Worm (Caenorhabditis elegans): Measurements from ENCODE around the gene F55C9.6.

- TF ChIP-seq nhr-28 (tag; optimal IDR thresholded peaks at IDR 0.05) (no peak), ceh-82 (tag; optimal IDR thresholded peaks at IDR 0.05) (no peak), ztf-4 (tag; optimal IDR thresholded peaks at IDR 0.05) (no peak), mdl-1 (tag; optimal IDR thresholded peaks at IDR 0.05) (no peak), nhr-23 (tag; optimal IDR thresholded peaks at IDR 0.05) (no peak), fkh-10 (GFP tag; optimal IDR thresholded peaks at IDR 0.05) (no peak), zag-1 (tag; optimal IDR thresholded peaks at IDR 0.05) (no peak), nhr-11 (tag; optimal IDR thresholded peaks at IDR 0.05) (no peak), skn-1 (tag; optimal IDR thresholded peaks at IDR 0.05) (no peak), snpc-4 (tag; optimal IDR thresholded peaks at IDR 0.05) (no peak)
Observed at ce11 chrV:19278488-19278887, 18.1 kb downstream of the F55C9.6 start.

Measured in whole organism, L3 larva.